Fruit fly (Drosophila melanogaster) whole organism, pupa: ENCODE measurements around the gene Apc.
A peak's percentile ranks its signal among the peaks of the same experiment; 100 is the strongest.

Experiments used
- CG10348 ChIP-seq: fragments of 200-800 bp; sonication (Bioruptor generic); IDR thresholded peaks from 2 replicates; pipeline ENCODE4 v1.3.6; 2022; ENCODE audit warnings: missing biosample characterization, missing genetic modification characterization
- CG12605 ChIP-seq: fragments of 200-800 bp; sonication (Bioruptor generic); IDR thresholded peaks from 2 replicates; pipeline ENCODE4 v1.3.6; 2022; ENCODE audit warnings: missing biosample characterization, missing genetic modification characterization
- CG13204 ChIP-seq: fragments of 200-800 bp; sonication (Bioruptor generic); optimal IDR thresholded peaks from 2 replicates; lab custom pipeline; 2018; ENCODE audit warnings: missing biosample characterization, mild to moderate bottlenecking, missing genetic modification characterization, moderate library complexity
- CG14655 ChIP-seq: fragments of 200-800 bp; sonication (Bioruptor generic); optimal IDR thresholded peaks from 3 replicates; lab custom pipeline; 2017; ENCODE audit warnings: mild to moderate bottlenecking, missing biosample characterization, missing genetic modification reagents, missing genetic modification characterization
- CG15710 ChIP-seq: fragments of 200-800 bp; sonication (Bioruptor generic); optimal IDR thresholded peaks from 2 replicates; lab custom pipeline; 2018; ENCODE audit warnings: missing biosample characterization, mild to moderate bottlenecking, missing genetic modification characterization, moderate library complexity
- CG17806 ChIP-seq: fragments of 200-800 bp; sonication (Bioruptor generic); optimal IDR thresholded peaks from 2 replicates; lab custom pipeline; 2018; ENCODE audit warnings: missing biosample characterization, mild to moderate bottlenecking, missing genetic modification characterization, moderate library complexity
- CG32121 ChIP-seq: fragments of 200-800 bp; sonication (Bioruptor generic); IDR thresholded peaks from 2 replicates; pipeline ENCODE4 v1.3.6; 2022; ENCODE audit warnings: missing biosample characterization, missing genetic modification characterization
- CG34367 ChIP-seq: fragments of 200-800 bp; sonication (Bioruptor generic); optimal IDR thresholded peaks from 2 replicates; lab custom pipeline; 2018; ENCODE audit warnings: missing biosample characterization, mild to moderate bottlenecking, missing genetic modification characterization
- CG4496 ChIP-seq: fragments of 200-800 bp; sonication (Bioruptor generic); IDR thresholded peaks from 3 replicates; pipeline ENCODE4 v1.3.6; 2022; ENCODE audit warnings: missing biosample characterization, missing genetic modification characterization
- CG8159 ChIP-seq: fragments of 200-800 bp; sonication (Bioruptor generic); optimal IDR thresholded peaks from 3 replicates; lab custom pipeline; 2018; ENCODE audit warnings: missing biosample characterization, mild to moderate bottlenecking, missing genetic modification characterization, moderate library complexity
- CG8301 ChIP-seq: fragments of 200-800 bp; sonication (Bioruptor generic); optimal IDR thresholded peaks from 2 replicates; lab custom pipeline; 2018; ENCODE audit warnings: missing biosample characterization, mild to moderate bottlenecking, missing genetic modification characterization
- CG9948 ChIP-seq: fragments of 200-800 bp; sonication (Bioruptor generic); optimal IDR thresholded peaks from 2 replicates; lab custom pipeline; 2018; ENCODE audit warnings: missing biosample characterization, mild to moderate bottlenecking, missing genetic modification characterization, moderate library complexity
- D1 ChIP-seq: fragments of 200-800 bp; sonication (Bioruptor generic); optimal IDR thresholded peaks from 2 replicates; lab custom pipeline; 2018; ENCODE audit warnings: missing biosample characterization, mild to moderate bottlenecking, missing genetic modification characterization, moderate library complexity
- EcR ChIP-seq: fragments of 200-800 bp; sonication (Bioruptor generic); optimal IDR thresholded peaks from 3 replicates; lab custom pipeline; 2019; ENCODE audit warnings: missing biosample characterization, missing genetic modification characterization, mild to moderate bottlenecking, moderate library complexity, missing genetic modification reagents
- Ets98B ChIP-seq: fragments of 200-800 bp; sonication (Bioruptor generic); IDR thresholded peaks from 2 replicates; pipeline ENCODE4 v1.3.6; 2022; ENCODE audit warnings: missing biosample characterization, missing genetic modification characterization
- Pif1A ChIP-seq: fragments of 200-800 bp; sonication (Bioruptor generic); optimal IDR thresholded peaks from 3 replicates; lab custom pipeline; 2016; ENCODE audit warnings: missing biosample characterization, missing genetic modification characterization
- Pif1B ChIP-seq: fragments of 200-800 bp; sonication (Bioruptor generic); optimal IDR thresholded peaks from 3 replicates; lab custom pipeline; 2016; ENCODE audit warnings: missing biosample characterization, missing genetic modification characterization
- Snoo ChIP-seq: fragments of 200-800 bp; sonication (Bioruptor generic); optimal IDR thresholded peaks from 3 replicates; lab custom pipeline; 2017; ENCODE audit warnings: missing biosample characterization, mild to moderate bottlenecking, missing genetic modification characterization, inconsistent platforms
- fd96Ca ChIP-seq: fragments of 200-800 bp; sonication (Bioruptor generic); IDR thresholded peaks from 3 replicates; pipeline ENCODE4 v1.3.6; 2022; ENCODE audit warnings: missing biosample characterization, missing genetic modification characterization
- gl ChIP-seq: fragments of 200-800 bp; sonication (Bioruptor generic); optimal IDR thresholded peaks from 2 replicates; lab custom pipeline; 2018; ENCODE audit warnings: missing biosample characterization, mild to moderate bottlenecking, missing genetic modification characterization
- rn ChIP-seq: fragments of 200-800 bp; sonication (Bioruptor generic); IDR thresholded peaks from 2 replicates; pipeline ENCODE4 v1.3.6; 2022; ENCODE audit warnings: missing biosample characterization, missing genetic modification characterization

The Apc gene

dm6 chr3R:28872605-28873004, 28.1 kb upstream of the Apc start, which contains the start of gene Nepl17:
Gene Nepl17, plus strand, starts transcription at chr3R:28872905.
- no peak for TF ChIP-seq rn
- no peak for TF ChIP-seq Pif1B (GFP tag; lab: Kevin White, UChicago)
- TF ChIP-seq CG34367 = no peak
- TF ChIP-seq CG8159 (tag; lab: Kevin White, UChicago) = no peak
- TF ChIP-seq CG4496 = no peak
- TF ChIP-seq CG8301 (tag; lab: Kevin White, UChicago) = no peak
- TF ChIP-seq Ets98B (GFP tag; lab: Robert Waterston, UW) = no peak
- no peak for TF ChIP-seq CG13204 (GFP tag; lab: Kevin White, UChicago)
- TF ChIP-seq D1 (tag; lab: Kevin White, UChicago) = no peak
- TF ChIP-seq CG10348 (GFP tag; lab: Robert Waterston, UW) = no peak
- TF ChIP-seq EcR (GFP tag; lab: Kevin White, UChicago) = no peak
- TF ChIP-seq CG17806 = no peak
- no peak for TF ChIP-seq CG9948 (tag; lab: Kevin White, UChicago)
- no peak for TF ChIP-seq CG15710 (tag; lab: Kevin White, UChicago)
- TF ChIP-seq fd96Ca (GFP tag; lab: Robert Waterston, UW) = no peak
- no peak for TF ChIP-seq Pif1A (GFP tag; lab: Kevin White, UChicago)
- TF ChIP-seq CG32121 (GFP tag; lab: Robert Waterston, UW) = no peak
- TF ChIP-seq CG12605 (GFP tag; lab: Robert Waterston, UW) = no peak
- TF ChIP-seq Snoo = no peak

DNA sequence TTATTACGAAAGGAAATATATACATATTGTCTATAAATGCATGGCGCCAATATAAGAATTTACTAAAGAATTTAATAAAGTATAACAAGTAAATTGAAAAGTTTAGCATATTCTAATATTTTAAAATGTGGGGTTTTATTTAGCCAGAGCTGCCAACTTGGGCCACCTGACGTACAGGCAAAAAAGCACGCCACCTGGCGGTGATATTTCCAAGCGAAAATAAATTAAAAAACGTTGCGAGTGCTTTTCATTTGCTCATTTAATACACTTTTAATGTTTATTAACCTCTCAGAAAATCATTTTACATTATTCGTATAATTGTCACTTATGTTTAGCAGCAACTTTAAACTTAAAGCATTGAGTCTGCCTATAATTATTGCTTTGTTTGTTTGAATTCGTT, 25.8 kb upstream of the Apc start:
- TF ChIP-seq Pif1B (GFP tag; lab: Kevin White, UChicago) (no peak), EcR (GFP tag; lab: Kevin White, UChicago) (no peak), CG8301 (tag; lab: Kevin White, UChicago) (no peak), gl (tag; lab: Kevin White, UChicago) (no peak)
- TF ChIP-seq, all 21 proteins: peak for 0

DNA sequence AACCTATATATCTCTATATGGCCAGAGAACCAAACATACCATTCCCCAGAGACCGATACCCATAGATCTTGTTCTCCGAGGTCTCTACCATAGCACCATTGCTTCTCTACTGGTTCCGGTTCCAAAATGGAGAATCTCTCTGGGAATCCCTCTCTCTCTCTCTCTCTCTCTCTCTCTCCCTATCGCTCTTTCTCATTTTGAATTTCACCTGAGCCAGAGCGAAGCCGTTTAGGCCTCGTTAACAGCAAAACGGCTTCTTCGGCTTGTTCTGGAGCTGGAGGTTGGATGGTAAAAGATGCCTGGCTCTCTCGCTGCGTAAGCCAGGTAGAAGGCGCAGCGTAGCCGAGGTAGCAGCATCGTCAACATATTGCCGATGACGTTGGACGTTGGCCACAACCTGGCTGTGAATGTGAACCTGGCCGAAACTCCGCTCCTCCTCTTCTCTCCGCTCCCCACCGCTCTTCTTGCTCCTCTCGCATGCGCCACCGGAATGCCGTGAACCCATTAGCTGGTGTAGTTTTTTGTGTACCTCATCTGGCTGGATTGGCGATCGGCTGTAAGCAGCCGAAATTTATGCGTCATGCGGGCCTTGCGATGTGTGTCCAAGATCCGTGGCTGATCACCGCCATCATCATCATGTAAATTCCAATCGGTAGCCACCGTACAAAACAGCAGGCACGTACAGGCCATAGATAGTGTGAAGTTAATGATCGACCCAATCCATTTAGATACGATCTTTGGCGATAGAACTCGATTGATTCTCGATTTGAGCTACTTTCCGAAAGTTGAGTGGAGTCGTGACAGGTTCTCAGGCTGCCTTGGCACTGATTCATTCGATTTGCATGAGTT, 17.0 kb upstream of the Apc start:
- TF ChIP-seq Pif1B (GFP tag; lab: Kevin White, UChicago) (peak; percentile 57), gl (tag; lab: Kevin White, UChicago) (no peak), CG32121 (GFP tag; lab: Robert Waterston, UW) (no peak), CG17806 (no peak), Pif1A (GFP tag; lab: Kevin White, UChicago) (no peak), CG14655 (GFP tag; lab: Kevin White, UChicago) (no peak), CG4496 (peak; percentile 61; the same call in 2 of the 3 replicates), Snoo (no peak), CG8159 (tag; lab: Kevin White, UChicago) (no peak), D1 (tag; lab: Kevin White, UChicago) (no peak), CG12605 (GFP tag; lab: Robert Waterston, UW) (no peak), CG8301 (tag; lab: Kevin White, UChicago) (no peak), Ets98B (GFP tag; lab: Robert Waterston, UW) (peak; percentile 48; the same call in 1 of the 2 replicates), CG34367 (no peak), CG13204 (GFP tag; lab: Kevin White, UChicago) (peak; percentile 24), CG10348 (GFP tag; lab: Robert Waterston, UW) (no peak), EcR (GFP tag; lab: Kevin White, UChicago) (peak; percentile 70), CG15710 (tag; lab: Kevin White, UChicago) (no peak)
- TF ChIP-seq, all 21 proteins: peak for 5

dm6 chr3R:28860582-28860981, 16.0 kb upstream of the Apc start:
- TF ChIP-seq CG8159 (tag; lab: Kevin White, UChicago) (no peak), EcR (GFP tag; lab: Kevin White, UChicago) (peak; percentile 42)

dm6 chr3R:28859058-28859526, 14.5 kb upstream of the Apc start, which contains the start of gene Inx3:
Gene Inx3, minus strand, starts transcription at chr3R:28859497.
- no peak for TF ChIP-seq CG17806
- TF ChIP-seq rn = no peak
- TF ChIP-seq CG14655 (GFP tag; lab: Kevin White, UChicago) = no peak
- TF ChIP-seq EcR (GFP tag; lab: Kevin White, UChicago) = peak; percentile 50
- TF ChIP-seq CG12605 (GFP tag; lab: Robert Waterston, UW) = 0 out of 2 replicates have a peak, but pooled peaks have one; percentile 26
- TF ChIP-seq Pif1B (GFP tag; lab: Kevin White, UChicago) = peak; percentile 61
- TF ChIP-seq Pif1A (GFP tag; lab: Kevin White, UChicago) = no peak
- peak; percentile 28 for TF ChIP-seq gl (tag; lab: Kevin White, UChicago)
- TF ChIP-seq CG10348 (GFP tag; lab: Robert Waterston, UW) = no peak
- TF ChIP-seq CG32121 (GFP tag; lab: Robert Waterston, UW) = peak; percentile 44; the same call in 1 of the 2 replicates
- peak; percentile 61; the same call in 2 of the 3 replicates for TF ChIP-seq CG4496
- TF ChIP-seq Ets98B (GFP tag; lab: Robert Waterston, UW) = peak; percentile 73; the same call in 1 of the 2 replicates
- TF ChIP-seq CG9948 (tag; lab: Kevin White, UChicago) = no peak
- no peak for TF ChIP-seq CG15710 (tag; lab: Kevin White, UChicago)
- TF ChIP-seq CG8301 (tag; lab: Kevin White, UChicago) = no peak
- no peak for TF ChIP-seq CG34367
- TF ChIP-seq CG8159 (tag; lab: Kevin White, UChicago) = no peak
- TF ChIP-seq CG13204 (GFP tag; lab: Kevin White, UChicago) = peak; percentile 50
- peak; percentile 48 for TF ChIP-seq Snoo
- TF ChIP-seq fd96Ca (GFP tag; lab: Robert Waterston, UW) = peak; percentile 45; the same call in 1 of the 3 replicates
- no peak for TF ChIP-seq D1 (tag; lab: Kevin White, UChicago)
- TF ChIP-seq, all 21 proteins: peak for 10
